Worm (Caenorhabditis elegans) whole organism, L3 larva: Measurements from ENCODE around the gene C01B10.44.

Experiments
- ceh-82 ChIP-seq: fragments of 150-350 bp; optimal IDR thresholded peaks from 2 replicates; lab custom pipeline; 2014; ENCODE audit warnings: missing biosample characterization, missing genetic modification characterization
- elt-2 ChIP-seq: sonication (generic microtip); optimal IDR thresholded peaks from 2 replicates; lab custom pipeline; 2016; ENCODE audit warnings: missing genetic modification reagents, mild to moderate bottlenecking, missing genetic modification characterization, missing compliant biosample characterization
- mdl-1 ChIP-seq: fragments of 150-350 bp; optimal IDR thresholded peaks from 2 replicates; lab custom pipeline; 2014; ENCODE audit warnings: missing biosample characterization, missing genetic modification characterization
- unc-62 ChIP-seq: fragments of 150-350 bp; sonication (generic microtip); optimal IDR thresholded peaks from 4 replicates; lab custom pipeline; 2014; ENCODE audit warnings: missing biosample characterization, missing genetic modification reagents, missing genetic modification characterization

ce11 chrIV:6638256-6638655 is 14.8 kb downstream of the C01B10.44 start, which contains the start of gene C01B10.7:
- TF ChIP-seq mdl-1 (no peak), ceh-82 (tag; lab: Kevin White, UChicago) (no peak), unc-62 (GFP tag; lab: Kevin White, UChicago) (no peak), elt-2 (tag; lab: Kevin White, UChicago) (no peak)
